In the genomic region with DNA sequence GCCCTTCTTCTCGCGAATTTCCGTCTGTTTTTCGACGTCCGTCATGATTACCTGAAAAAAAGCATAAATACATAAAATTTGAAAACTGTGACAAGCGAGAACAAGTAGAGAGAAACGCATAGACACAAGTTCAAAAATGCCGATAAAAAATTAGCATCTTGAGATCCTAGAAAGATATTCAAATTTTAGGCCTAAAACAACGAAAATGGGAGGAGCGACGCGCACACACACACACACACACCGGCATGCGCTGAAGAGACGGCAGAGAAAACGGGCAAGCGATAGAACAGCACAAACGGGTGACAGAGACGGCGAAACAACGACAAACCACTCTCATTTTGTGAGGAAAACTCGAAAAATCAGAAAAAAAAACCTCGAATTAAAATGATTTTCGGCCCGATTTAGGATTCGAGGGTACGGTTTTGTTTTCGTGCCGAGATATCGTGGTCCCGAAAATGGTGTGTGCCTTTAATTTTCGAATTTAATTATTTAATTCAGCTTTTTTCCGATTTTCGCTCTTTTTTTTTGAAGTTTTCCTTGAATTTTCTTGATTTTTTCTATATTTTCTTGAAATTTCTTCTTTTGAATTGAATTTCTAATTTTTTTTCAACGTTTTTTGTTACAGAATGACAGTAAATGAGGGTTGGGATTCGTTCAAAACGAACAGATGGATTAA, we compare ENCODE assay signal across 3 worm cellular contexts.
TF ChIP-seq lines count a peak whose summit lies in the region.

A gene (minus strand): TSS at position 51 of the 676 bp plus-strand sequence.
A gene (plus strand): TSS at position 626 of the 676 bp plus-strand sequence.

TF ChIP-seq in whole organism, L1 larva, 84 proteins besides CTCF, POLR2A, EP300 and RAD21 (continued from another document):
- no peak for TF ChIP-seq hlh-4 (tag; optimal IDR thresholded peaks at IDR 0.05; lab: Kevin White, UChicago)
- TF ChIP-seq nhr-90 (tag; optimal IDR thresholded peaks at IDR 0.05; lab: Kevin White, UChicago; ENCODE audit: poor library complexity), result no peak
- TF ChIP-seq rnt-1 (tag; optimal IDR thresholded peaks at IDR 0.05; lab: Kevin White, UChicago), result peak; percentile 43
- peak in 1 of 3 experiments; percentile 35 for TF ChIP-seq ceh-82 (tag; optimal IDR thresholded peaks at IDR 0.05; lab: Kevin White, UChicago)
- TF ChIP-seq sup-37 (GFP tag; optimal IDR thresholded peaks at IDR 0.05; lab: Kevin White, UChicago), result no peak
- peak; percentile 31 to 55 for TF ChIP-seq efl-1 (optimal IDR thresholded peaks at IDR 0.05; lab: Kevin White, UChicago)
- peak in 1 of 2 experiments; percentile 33 for TF ChIP-seq efl-1 (GFP tag; optimal IDR thresholded peaks at IDR 0.05 in 1 of 2; lab: Kevin White, UChicago)
- peak; percentile 32 for TF ChIP-seq lin-14 (GFP tag; optimal IDR thresholded peaks at IDR 0.05; lab: Kevin White, UChicago)
- no peak for TF ChIP-seq pqm-1 (tag; optimal IDR thresholded peaks at IDR 0.05; lab: Kevin White, UChicago)
- no peak for TF ChIP-seq swsn-7 (tag; optimal IDR thresholded peaks at IDR 0.05; lab: Kevin White, UChicago)
- TF ChIP-seq dpl-1 (GFP tag; optimal IDR thresholded peaks at IDR 0.05; lab: Kevin White, UChicago), result peak in 1 of 3 experiments; percentile 26
- TF ChIP-seq egl-13 (tag; optimal IDR thresholded peaks at IDR 0.05; lab: Kevin White, UChicago), result no peak
- TF ChIP-seq elt-3 (tag; optimal IDR thresholded peaks at IDR 0.05; lab: Kevin White, UChicago), result peak in 1 of 6 experiments; percentile 7
- peak; percentile 58 for TF ChIP-seq nhr-85 (tag; lab: Kevin White, UChicago)
- TF ChIP-seq ama-1 (optimal IDR thresholded peaks at IDR 0.05; lab: Kevin White, UChicago), result no peak
- TF ChIP-seq tbx-2 (tag; optimal IDR thresholded peaks at IDR 0.05; lab: Kevin White, UChicago), result no peak
- TF ChIP-seq nhr-84 (tag; optimal IDR thresholded peaks at IDR 0.05; lab: Kevin White, UChicago), result no peak
- no peak for TF ChIP-seq ztf-11 (tag; optimal IDR thresholded peaks at IDR 0.05; lab: Kevin White, UChicago)
- TF ChIP-seq fos-1 (tag; optimal IDR thresholded peaks at IDR 0.05; lab: Kevin White, UChicago), result no peak
- TF ChIP-seq lin-35 (GFP tag; optimal IDR thresholded peaks at IDR 0.05; lab: Kevin White, UChicago), result peak in 1 of 2 experiments; percentile 35

TF ChIP-seq in whole organism, L2 larva, 48 proteins besides CTCF, POLR2A, EP300 and RAD21 (continued from another document):
- TF ChIP-seq sma-9 (GFP tag; optimal IDR thresholded peaks at IDR 0.05; lab: Kevin White, UChicago), result peak; percentile 6
- TF ChIP-seq sma-9 (tag; optimal IDR thresholded peaks at IDR 0.05; lab: Kevin White, UChicago), result no peak
- no peak for TF ChIP-seq mdl-1 (tag; optimal IDR thresholded peaks at IDR 0.05; lab: Kevin White, UChicago)
- TF ChIP-seq lin-39 (tag; optimal IDR thresholded peaks at IDR 0.05; lab: Kevin White, UChicago), result no peak
- no peak for TF ChIP-seq sma-3 (GFP tag; optimal IDR thresholded peaks at IDR 0.05; lab: Kevin White, UChicago)
- TF ChIP-seq nhr-10 (tag; optimal IDR thresholded peaks at IDR 0.05; lab: Kevin White, UChicago), result no peak
- no peak for TF ChIP-seq nhr-237 (tag; optimal IDR thresholded peaks at IDR 0.05; lab: Kevin White, UChicago)
- TF ChIP-seq zag-1 (tag; optimal IDR thresholded peaks at IDR 0.05; lab: Kevin White, UChicago), result no peak
- TF ChIP-seq lsy-2 (tag; optimal IDR thresholded peaks at IDR 0.05; lab: Kevin White, UChicago), result peak in 1 of 2 experiments; percentile 27
- no peak for TF ChIP-seq egl-27 (tag; optimal IDR thresholded peaks at IDR 0.05; lab: Kevin White, UChicago)
- TF ChIP-seq C34F6.9 (tag; optimal IDR thresholded peaks at IDR 0.05; lab: Kevin White, UChicago), result peak; percentile 40
- no peak for TF ChIP-seq ama-1 (optimal IDR thresholded peaks at IDR 0.05; lab: Kevin White, UChicago)
- no peak for TF ChIP-seq ztf-4 (tag; optimal IDR thresholded peaks at IDR 0.05; lab: Kevin White, UChicago)
- TF ChIP-seq blmp-1 (tag; optimal IDR thresholded peaks at IDR 0.05; lab: Kevin White, UChicago; ENCODE audit: insufficient read depth), result no peak
- no peak for TF ChIP-seq alr-1 (tag; optimal IDR thresholded peaks at IDR 0.05; lab: Kevin White, UChicago)
- TF ChIP-seq unc-39 (tag; optimal IDR thresholded peaks at IDR 0.05; lab: Kevin White, UChicago), result no peak
- TF ChIP-seq elt-3 (tag; optimal IDR thresholded peaks at IDR 0.05; lab: Kevin White, UChicago), result no peak
- no peak for TF ChIP-seq aly-2 (tag; optimal IDR thresholded peaks at IDR 0.05; lab: Kevin White, UChicago)

TF ChIP-seq in whole organism, L4 larva, 104 proteins besides CTCF, POLR2A, EP300 and RAD21 (continued from another document):
- TF ChIP-seq nhr-237 (tag; optimal IDR thresholded peaks at IDR 0.05; lab: Kevin White, UChicago), result no peak
- TF ChIP-seq mep-1 (tag; optimal IDR thresholded peaks at IDR 0.05; lab: Kevin White, UChicago), result peak; percentile 9
- peak in 1 of 2 experiments; percentile 34 for TF ChIP-seq mdl-1 (tag; optimal IDR thresholded peaks at IDR 0.05; lab: Kevin White, UChicago)
- TF ChIP-seq skn-1 (tag; optimal IDR thresholded peaks at IDR 0.05; lab: Kevin White, UChicago), result no peak
- no peak for TF ChIP-seq set-16 (GFP tag; IDR thresholded peaks at IDR 0.05; lab: Robert Waterston, UW)
- no peak for TF ChIP-seq mxl-2 (GFP tag; conservative IDR thresholded peaks at IDR 0.05; lab: Robert Waterston, UW)
- peak in 1 of 2 experiments; percentile 34 for TF ChIP-seq hif-1 (tag; optimal IDR thresholded peaks at IDR 0.05; lab: Kevin White, UChicago)
- no peak for TF ChIP-seq spr-1 (tag; optimal IDR thresholded peaks at IDR 0.05; lab: Kevin White, UChicago)
- TF ChIP-seq unc-62 (GFP tag; optimal IDR thresholded peaks at IDR 0.05 in 1 of 2; lab: Kevin White, UChicago), result peak in 1 of 2 experiments; percentile 47
- TF ChIP-seq unc-62 (tag; optimal IDR thresholded peaks at IDR 0.05; lab: Kevin White, UChicago), result no peak
- no peak for TF ChIP-seq daf-16 (GFP tag; optimal IDR thresholded peaks at IDR 0.05; lab: Kevin White, UChicago)
- TF ChIP-seq daf-16 (tag; optimal IDR thresholded peaks at IDR 0.05; lab: Kevin White, UChicago), result peak; percentile 9
- peak; percentile 5 for TF ChIP-seq hlh-11 (tag; optimal IDR thresholded peaks at IDR 0.05; lab: Kevin White, UChicago)
- no peak for TF ChIP-seq mdt-29 (GFP tag; IDR thresholded peaks at IDR 0.05; lab: Robert Waterston, UW)
- TF ChIP-seq ctbp-1 (GFP tag; IDR thresholded peaks at IDR 0.05; lab: Robert Waterston, UW), result no peak
